Fruit fly (Drosophila melanogaster): ENCODE data around the gene CG13775.

The CG13775 gene

DNA sequence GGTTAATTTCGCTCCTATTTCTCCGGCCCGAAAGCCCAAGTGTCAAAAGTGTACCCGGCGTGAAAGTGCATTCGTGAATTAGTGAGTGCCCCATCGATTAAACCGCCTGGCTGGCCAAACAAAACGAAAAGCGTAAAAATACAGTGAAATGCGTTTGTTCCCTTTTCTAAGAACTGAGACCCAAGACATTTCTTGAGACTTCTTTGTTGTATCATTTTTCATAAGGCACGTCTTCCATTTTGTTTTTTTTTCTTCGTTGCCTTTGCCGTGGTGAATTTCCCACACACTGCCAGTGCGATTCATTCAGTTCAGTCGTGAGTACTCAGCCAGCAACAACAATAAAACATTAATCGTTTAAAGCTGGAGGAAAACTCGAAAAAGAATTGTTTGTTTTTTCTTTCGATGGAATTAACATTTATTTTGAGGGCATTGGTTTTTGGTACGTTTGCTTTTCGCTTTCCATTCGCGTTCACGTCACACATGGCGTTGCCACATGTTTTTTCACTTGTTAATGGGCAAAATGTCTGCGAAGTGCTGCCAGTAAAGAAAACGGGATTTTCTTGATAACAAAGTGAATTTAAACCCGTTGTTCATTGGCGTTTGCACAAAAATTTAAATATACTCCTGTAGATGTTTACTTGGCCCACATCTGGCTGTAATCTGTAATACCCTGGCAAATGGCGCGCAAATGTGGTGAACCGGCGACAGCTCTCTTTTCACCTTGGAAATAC is 35.2 kb downstream of the CG13775 start (continued):
- TF ChIP-seq CG3281 (GFP tag; optimal IDR thresholded peaks at IDR 0.05) (peak; percentile 29), CG17802 (tag; optimal IDR thresholded peaks at IDR 0.05) (no peak), NFAT (GFP tag; IDR thresholded peaks at IDR 0.05) (no peak), trh (GFP tag; optimal IDR thresholded peaks at IDR 0.05) (no peak), Trl (optimal IDR thresholded peaks at IDR 0.05) (no peak), Trl (GFP tag; optimal IDR thresholded peaks at IDR 0.05) (no peak), CG3995 (GFP tag; optimal IDR thresholded peaks at IDR 0.05) (no peak), BEAF-32 (GFP tag; optimal IDR thresholded peaks at IDR 0.05) (peak; percentile 21), CG1233 (GFP tag; optimal IDR thresholded peaks at IDR 0.05) (no peak), gfzf (GFP tag; optimal IDR thresholded peaks at IDR 0.05) (peak; percentile 19), phol (tag; optimal IDR thresholded peaks at IDR 0.05) (peak; percentile 71), CG34224 (GFP tag; IDR thresholded peaks at IDR 0.05; ENCODE audit: partially characterized antibody) (no peak), CG3847 (GFP tag; IDR thresholded peaks at IDR 0.05) (no peak), stwl (tag; optimal IDR thresholded peaks at IDR 0.05) (peak; percentile 20), bcd (GFP tag; optimal IDR thresholded peaks at IDR 0.05) (no peak), vfl (GFP tag; optimal IDR thresholded peaks at IDR 0.05) (no peak), CkIIα-i1 (GFP tag; IDR thresholded peaks at IDR 0.05) (no peak), Meics (GFP tag; optimal IDR thresholded peaks at IDR 0.05) (no peak), fd64A (GFP tag; optimal IDR thresholded peaks at IDR 0.05) (no peak), CG7987 (GFP tag; optimal IDR thresholded peaks at IDR 0.05) (no peak), twi (tag; optimal IDR thresholded peaks at IDR 0.05) (peak; percentile 87), CG18476 (GFP tag; optimal IDR thresholded peaks at IDR 0.05) (no peak), hbn (GFP tag; IDR thresholded peaks at IDR 0.05; ENCODE audit: partially characterized antibody) (no peak), Dll (GFP tag; IDR thresholded peaks at IDR 0.05; ENCODE audit: partially characterized antibody) (no peak), Dp (GFP tag; optimal IDR thresholded peaks at IDR 0.05) (peak; percentile 22), D (optimal IDR thresholded peaks at IDR 0.05) (peak; percentile 46), D (GFP tag; optimal IDR thresholded peaks at IDR 0.05) (no peak), CG7786 (GFP tag; optimal IDR thresholded peaks at IDR 0.05) (no peak), Gsc (GFP tag; IDR thresholded peaks at IDR 0.05) (no peak), Hmx (GFP tag; optimal IDR thresholded peaks at IDR 0.05) (peak; percentile 41), CG5953 (GFP tag; IDR thresholded peaks at IDR 0.05) (no peak), zf30C (GFP tag; optimal IDR thresholded peaks at IDR 0.05) (no peak), bbx (GFP tag; IDR thresholded peaks at IDR 0.05; ENCODE audit: partially characterized antibody) (0 out of 2 replicates have a peak, but pooled peaks have one; percentile 16), CG13424 (tag; optimal IDR thresholded peaks at IDR 0.05) (no peak), D19A (tag; optimal IDR thresholded peaks at IDR 0.05) (peak; percentile 22), gsb-n (tag; optimal IDR thresholded peaks at IDR 0.05) (peak; percentile 16), Atf3 (GFP tag; optimal IDR thresholded peaks at IDR 0.05) (no peak), CG9437 (GFP tag; optimal IDR thresholded peaks at IDR 0.05) (peak; percentile 99), CG6683 (GFP tag; optimal IDR thresholded peaks at IDR 0.05) (no peak), Blimp-1 (GFP tag; optimal IDR thresholded peaks at IDR 0.05) (peak; percentile 27), Deaf1 (tag; optimal IDR thresholded peaks at IDR 0.05) (no peak), Six4 (GFP tag; optimal IDR thresholded peaks at IDR 0.05) (no peak), CG11723 (GFP tag; optimal IDR thresholded peaks at IDR 0.05) (no peak), repo (GFP tag; optimal IDR thresholded peaks at IDR 0.05) (no peak), CG12744 (GFP tag; optimal IDR thresholded peaks at IDR 0.05) (no peak), CG12942 (GFP tag; optimal IDR thresholded peaks at IDR 0.05) (no peak), eve (GFP tag; optimal IDR thresholded peaks at IDR 0.05) (no peak), CG12071 (GFP tag; optimal IDR thresholded peaks at IDR 0.05) (no peak), CG10147 (GFP tag; optimal IDR thresholded peaks at IDR 0.05) (peak; percentile 51), kay (GFP tag; optimal IDR thresholded peaks at IDR 0.05) (peak; percentile 11)

Measured in whole organism, embryonic.